Worm (Caenorhabditis elegans) whole organism, L3 larva: ENCODE data around the gene pole-4.

Experiments
- ama-1 ChIP-seq: fragments of 150-350 bp; optimal IDR thresholded peaks from 2 replicates; lab custom pipeline; 2018
- daf-12 ChIP-seq: fragments of 150-350 bp; optimal IDR thresholded peaks from 2 replicates; lab custom pipeline; 2014; ENCODE audit warnings: missing biosample characterization, missing genetic modification reagents, missing genetic modification characterization
- jun-1 ChIP-seq: fragments of 150-350 bp; optimal IDR thresholded peaks from 2 replicates; lab custom pipeline; 2014; ENCODE audit warnings: missing biosample characterization, missing genetic modification reagents, missing genetic modification characterization
- lin-39 ChIP-seq: fragments of 150-350 bp; optimal IDR thresholded peaks from 2 replicates; lab custom pipeline; 2018; ENCODE audit warnings: missing biosample characterization, missing genetic modification reagents, missing genetic modification characterization
- mdl-1 ChIP-seq: fragments of 150-350 bp; optimal IDR thresholded peaks from 2 replicates; lab custom pipeline; 2014; ENCODE audit warnings: missing biosample characterization, missing genetic modification characterization
- nhr-237 ChIP-seq: fragments of 150-350 bp; optimal IDR thresholded peaks from 2 replicates; lab custom pipeline; 2014; ENCODE audit warnings: missing biosample characterization, missing genetic modification characterization
- nhr-43 ChIP-seq: sonication (generic microtip); optimal IDR thresholded peaks from 2 replicates; lab custom pipeline; 2016; ENCODE audit warnings: mild to moderate bottlenecking, missing genetic modification characterization, missing compliant biosample characterization; ENCODE audit not compliant: poor library complexity, severe bottlenecking
- nhr-76 ChIP-seq: fragments of 150-350 bp; sonication (generic microtip); optimal IDR thresholded peaks from 5 replicates; lab custom pipeline; 2014; ENCODE audit warnings: missing biosample characterization, missing genetic modification characterization
- snpc-4 ChIP-seq: fragments of 150-350 bp; optimal IDR thresholded peaks from 2 replicates; lab custom pipeline; 2014; ENCODE audit warnings: missing biosample characterization, missing genetic modification characterization

DNA sequence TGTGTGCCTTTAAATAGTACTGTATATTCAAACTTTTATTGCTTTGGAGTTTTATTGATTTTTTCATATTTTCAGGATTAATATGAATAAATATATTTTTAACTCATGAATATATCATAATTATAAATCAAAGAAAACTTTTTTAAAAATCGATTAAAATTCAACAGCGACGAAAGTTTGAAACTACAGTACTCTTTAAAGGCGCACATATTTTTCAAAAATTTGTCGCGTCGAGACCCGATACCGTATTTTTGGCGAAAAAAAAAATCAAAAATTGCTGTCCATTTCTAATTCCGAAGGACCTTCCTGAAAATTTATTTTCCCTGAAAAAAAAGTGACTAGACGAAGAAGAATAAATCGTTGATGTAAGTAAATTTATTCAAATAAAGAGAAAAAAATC is 879 bp downstream of the pole-4 start:
- TF ChIP-seq lin-39 (tag; lab: Kevin White, UChicago), result no peak
- TF ChIP-seq nhr-76 (tag; lab: Kevin White, UChicago), result no peak
- TF ChIP-seq nhr-237, result no peak
- TF ChIP-seq jun-1 (tag; lab: Kevin White, UChicago), result no peak
- TF ChIP-seq snpc-4, result no peak
- no peak for TF ChIP-seq ama-1
- no peak for TF ChIP-seq nhr-43 (tag; lab: Kevin White, UChicago)
- no peak for TF ChIP-seq mdl-1 (tag; lab: Kevin White, UChicago)
- no peak for TF ChIP-seq daf-12 (tag; lab: Kevin White, UChicago)
